Fruit fly (Drosophila melanogaster): ENCODE measurements around the gene Axn.
A peak's percentile ranks its signal among the peaks of the same experiment; 100 is the strongest.

The Axn gene

dm6 chr3R:30022452-30023028, at the start of gene Axn, which contains the start of gene RpS28a (continued):
- TF ChIP-seq CG10462 (GFP tag; optimal IDR thresholded peaks at IDR 0.05) (no peak), cad (GFP tag; optimal IDR thresholded peaks at IDR 0.05) (no peak), CG2199 (GFP tag; IDR thresholded peaks at IDR 0.05) (no peak), zf30C (GFP tag; optimal IDR thresholded peaks at IDR 0.05) (no peak), insv (GFP tag; optimal IDR thresholded peaks at IDR 0.05) (peak in 1 of 2 experiments; percentile 33), Ssrp (tag; optimal IDR thresholded peaks at IDR 0.05) (no peak), CG34422 (GFP tag; IDR thresholded peaks at IDR 0.05) (no peak; the same call in 2 of the 3 replicates), CG12299 (tag; optimal IDR thresholded peaks at IDR 0.05) (peak; percentile 7), CG6854 (GFP tag; optimal IDR thresholded peaks at IDR 0.05) (no peak), Optix (GFP tag; IDR thresholded peaks at IDR 0.05) (no peak; the same call in 2 of the 3 replicates), Hmr (GFP tag; optimal IDR thresholded peaks at IDR 0.05) (peak; percentile 45), Ets97D (GFP tag; optimal IDR thresholded peaks at IDR 0.05) (peak; percentile 78), abd-A (tag; optimal IDR thresholded peaks at IDR 0.05) (no peak), wor (GFP tag; IDR thresholded peaks at IDR 0.05) (no peak), CG11695 (GFP tag; IDR thresholded peaks at IDR 0.05) (no peak), dmrt99B (tag; optimal IDR thresholded peaks at IDR 0.05) (no peak), CG6683 (GFP tag; optimal IDR thresholded peaks at IDR 0.05) (no peak), rib (GFP tag; IDR thresholded peaks at IDR 0.05) (no peak), CG2120 (GFP tag; optimal IDR thresholded peaks at IDR 0.05) (no peak), ac (GFP tag; optimal IDR thresholded peaks at IDR 0.05) (no peak), cato (GFP tag; optimal IDR thresholded peaks at IDR 0.05; ENCODE audit: borderline replicate concordance) (no peak), scrt (GFP tag; optimal IDR thresholded peaks at IDR 0.05) (no peak), HmgZ (tag; optimal IDR thresholded peaks at IDR 0.05) (peak; percentile 31), sisA (GFP tag; IDR thresholded peaks at IDR 0.05) (peak; percentile 33; the same call in 1 of the 2 replicates), gem (tag; optimal IDR thresholded peaks at IDR 0.05) (no peak), Max (GFP tag; optimal IDR thresholded peaks at IDR 0.05) (no peak), Fer3 (tag; optimal IDR thresholded peaks at IDR 0.05) (no peak), amos (GFP tag; IDR thresholded peaks at IDR 0.05; ENCODE audit: partially characterized antibody) (peak; percentile 65; the same call in 1 of the 2 replicates), Sry-δ (GFP tag; optimal IDR thresholded peaks at IDR 0.05) (peak; percentile 76), CG7928 (GFP tag; optimal IDR thresholded peaks at IDR 0.05) (no peak), CG2116 (GFP tag; optimal IDR thresholded peaks at IDR 0.05) (peak; percentile 97), Mrtf (GFP tag; IDR thresholded peaks at IDR 0.05) (no peak), danr (GFP tag; IDR thresholded peaks at IDR 0.05) (no peak), CG4404 (GFP tag; IDR thresholded peaks at IDR 0.05) (no peak), luna (GFP tag; optimal IDR thresholded peaks at IDR 0.05) (no peak), Sin3A (optimal IDR thresholded peaks at IDR 0.05) (peak; percentile 80), org-1 (GFP tag; optimal IDR thresholded peaks at IDR 0.05) (no peak), CG8388 (GFP tag; optimal IDR thresholded peaks at IDR 0.05) (no peak), HLHmδ (GFP tag; optimal IDR thresholded peaks at IDR 0.05) (peak; percentile 64), CG5953 (GFP tag; IDR thresholded peaks at IDR 0.05) (no peak), CG12236 (GFP tag; optimal IDR thresholded peaks at IDR 0.05) (no peak), dm (GFP tag; optimal IDR thresholded peaks at IDR 0.05) (peak; percentile 32), az2 (GFP tag; optimal IDR thresholded peaks at IDR 0.05) (no peak), gcm2 (GFP tag; optimal IDR thresholded peaks at IDR 0.05) (no peak), CG1024 (GFP tag; IDR thresholded peaks at IDR 0.05) (no peak), sug (tag; optimal IDR thresholded peaks at IDR 0.05) (no peak), tin (GFP tag; optimal IDR thresholded peaks at IDR 0.05) (peak; percentile 32), CG12659 (GFP tag; optimal IDR thresholded peaks at IDR 0.05) (peak; percentile 44), ci (GFP tag; IDR thresholded peaks at IDR 0.05) (peak; percentile 32; the same call in 1 of the 3 replicates), Hmx (GFP tag; optimal IDR thresholded peaks at IDR 0.05) (no peak), CG17829 (tag; optimal IDR thresholded peaks at IDR 0.05) (no peak), klu (GFP tag; IDR thresholded peaks at IDR 0.05) (no peak)

All from whole organism, embryonic.